Worm (Caenorhabditis elegans) whole organism, young adult: Measurements from ENCODE around the gene mob-3.

Experiments used
- C06A6.2 ChIP-seq: fragments of 200-800 bp; sonication (Bioruptor generic); conservative IDR thresholded peaks from 2 replicates; pipeline ENCODE4 v1.3.6; 2022; ENCODE audit warnings: missing genetic modification characterization, missing compliant biosample characterization
- F33H1.4 ChIP-seq: fragments of 200-800 bp; sonication (Bioruptor generic); IDR thresholded peaks from 2 replicates; pipeline ENCODE4 v1.3.6; 2022; ENCODE audit warnings: missing genetic modification reagents, missing genetic modification characterization, missing compliant biosample characterization
- F37B4.10 ChIP-seq: fragments of 200-800 bp; sonication (Bioruptor generic); IDR thresholded peaks from 2 replicates; pipeline ENCODE4 v1.3.6; 2022; ENCODE audit warnings: missing genetic modification characterization, missing compliant biosample characterization
- F57C9.4 ChIP-seq: sonication (generic microtip); optimal IDR thresholded peaks from 2 replicates; lab custom pipeline; 2017; ENCODE audit warnings: mild to moderate bottlenecking, missing genetic modification characterization, missing compliant biosample characterization
- K11D2.4 ChIP-seq: fragments of 200-800 bp; sonication (Bioruptor generic); IDR thresholded peaks from 2 replicates; pipeline ENCODE4 v1.3.6; 2022; ENCODE audit warnings: missing genetic modification reagents, missing genetic modification characterization, missing compliant biosample characterization
- K12H6.12 ChIP-seq: fragments of 200-800 bp; sonication (Bioruptor generic); optimal IDR thresholded peaks from 2 replicates; lab custom pipeline; 2018; ENCODE audit warnings: mild to moderate bottlenecking, missing genetic modification characterization, missing compliant biosample characterization
- Y95B8A.8 ChIP-seq: fragments of 200-800 bp; sonication (Bioruptor generic); IDR thresholded peaks from 2 replicates; pipeline ENCODE4 v1.3.6; 2022; ENCODE audit warnings: missing genetic modification reagents, missing genetic modification characterization, missing compliant biosample characterization
- aptf-3 ChIP-seq: fragments of 200-800 bp; sonication (Bioruptor generic); IDR thresholded peaks from 2 replicates; pipeline ENCODE4 v1.3.6; 2022; ENCODE audit warnings: missing genetic modification characterization, missing compliant biosample characterization
- atf-7 ChIP-seq: sonication (generic microtip); optimal IDR thresholded peaks from 2 replicates; lab custom pipeline; 2017; ENCODE audit warnings: mild to moderate bottlenecking, missing genetic modification characterization, missing compliant biosample characterization
- attf-5 ChIP-seq: fragments of 200-800 bp; sonication (Bioruptor generic); optimal IDR thresholded peaks from 2 replicates; lab custom pipeline; 2018; ENCODE audit warnings: mild to moderate bottlenecking, missing genetic modification characterization, missing compliant biosample characterization
- attf-6 ChIP-seq: fragments of 200-800 bp; sonication (Bioruptor generic); IDR thresholded peaks from 2 replicates; pipeline ENCODE4 v1.3.6; 2022; ENCODE audit warnings: missing genetic modification reagents, missing genetic modification characterization, missing compliant biosample characterization
- bed-2 ChIP-seq: fragments of 200-800 bp; sonication (Bioruptor generic); IDR thresholded peaks from 2 replicates; pipeline ENCODE4 v1.3.6; 2022; ENCODE audit warnings: missing genetic modification reagents, missing genetic modification characterization, missing compliant biosample characterization
- ccch-3 ChIP-seq: fragments of 200-800 bp; sonication (Bioruptor generic); optimal IDR thresholded peaks from 2 replicates; lab custom pipeline; 2018; ENCODE audit warnings: mild to moderate bottlenecking, missing genetic modification characterization, missing compliant biosample characterization
- cebp-2 ChIP-seq: fragments of 200-800 bp; sonication (Bioruptor generic); IDR thresholded peaks from 2 replicates; pipeline ENCODE4 v1.3.6; 2022; ENCODE audit warnings: missing genetic modification characterization, missing compliant biosample characterization
- ceh-27 ChIP-seq: fragments of 200-800 bp; sonication (Bioruptor generic); optimal IDR thresholded peaks from 2 replicates; lab custom pipeline; 2018; ENCODE audit warnings: mild to moderate bottlenecking, missing genetic modification characterization, moderate library complexity, missing compliant biosample characterization
- ceh-58 ChIP-seq: fragments of 200-800 bp; sonication (Bioruptor generic); IDR thresholded peaks from 2 replicates; pipeline ENCODE4 v1.3.6; 2022; ENCODE audit warnings: missing genetic modification characterization, missing compliant biosample characterization
- chd-7 ChIP-seq: sonication (generic microtip); optimal IDR thresholded peaks from 2 replicates; lab custom pipeline; 2016; ENCODE audit warnings: mild to moderate bottlenecking, missing genetic modification characterization, moderate library complexity, missing compliant biosample characterization
- dox-1 ChIP-seq: fragments of 200-800 bp; sonication (Bioruptor generic); IDR thresholded peaks from 2 replicates; pipeline ENCODE4 v1.3.6; 2022; ENCODE audit warnings: missing genetic modification reagents, missing genetic modification characterization, missing compliant biosample characterization
- dpff-1 ChIP-seq: sonication (generic microtip); optimal IDR thresholded peaks from 2 replicates; lab custom pipeline; 2017; ENCODE audit warnings: mild to moderate bottlenecking, missing genetic modification characterization, missing compliant biosample characterization
- efl-1 ChIP-seq: fragments of 150-350 bp; optimal IDR thresholded peaks from 2 replicates; lab custom pipeline; 2014; ENCODE audit warnings: missing biosample characterization, missing genetic modification reagents, missing genetic modification characterization
- egl-18 ChIP-seq: fragments of 200-800 bp; sonication (Bioruptor generic); IDR thresholded peaks from 2 replicates; pipeline ENCODE4 v1.3.6; 2022; ENCODE audit warnings: missing genetic modification reagents, missing genetic modification characterization, missing compliant biosample characterization
- egrh-3 ChIP-seq: fragments of 200-800 bp; sonication (Bioruptor generic); IDR thresholded peaks from 2 replicates; pipeline ENCODE4 v1.3.6; 2022; ENCODE audit warnings: missing genetic modification reagents, missing genetic modification characterization, missing compliant biosample characterization
- ekl-4 ChIP-seq: fragments of 200-800 bp; sonication (Bioruptor generic); IDR thresholded peaks from 2 replicates; pipeline ENCODE4 v1.3.6; 2022; ENCODE audit warnings: missing genetic modification reagents, missing genetic modification characterization, missing compliant biosample characterization
- fkh-3 ChIP-seq: sonication (generic microtip); optimal IDR thresholded peaks from 2 replicates; lab custom pipeline; 2016; ENCODE audit warnings: mild to moderate bottlenecking, missing genetic modification characterization, missing compliant biosample characterization
- hlh-12 ChIP-seq: sonication (generic microtip); optimal IDR thresholded peaks from 2 replicates; lab custom pipeline; 2016; ENCODE audit warnings: missing genetic modification characterization, missing compliant biosample characterization
- hlh-26 ChIP-seq: fragments of 200-800 bp; sonication (Bioruptor generic); conservative IDR thresholded peaks from 2 replicates; pipeline ENCODE4 v1.3.6; 2022; ENCODE audit warnings: missing genetic modification reagents, missing genetic modification characterization, missing compliant biosample characterization
- hmg-1.2 ChIP-seq: fragments of 200-800 bp; sonication (Bioruptor generic); IDR thresholded peaks from 2 replicates; pipeline ENCODE4 v1.3.6; 2022; ENCODE audit warnings: missing genetic modification reagents, missing genetic modification characterization, missing compliant biosample characterization
- hmg-20 ChIP-seq: fragments of 200-800 bp; sonication (Bioruptor generic); IDR thresholded peaks from 2 replicates; pipeline ENCODE4 v1.3.6; 2022; ENCODE audit warnings: missing genetic modification reagents, missing genetic modification characterization, missing compliant biosample characterization
- lin-35 ChIP-seq, 3 experiments: fragments of 150-350 bp in 2 of 3; sonication (generic microtip) in 1 of 3; optimal IDR thresholded peaks; 2 replicates each; lab custom pipeline; 2014 to 2018; ENCODE audit warnings: missing biosample characterization in 3 of 3, missing genetic modification characterization in 3 of 3, missing genetic modification reagents in 3 of 3
- lin-40 ChIP-seq: sonication (generic microtip); optimal IDR thresholded peaks from 2 replicates; lab custom pipeline; 2016; ENCODE audit warnings: missing genetic modification characterization, mild to moderate bottlenecking, missing compliant biosample characterization, missing genotype, missing genetic modification reagents
- lir-1 ChIP-seq: fragments of 200-800 bp; sonication (Bioruptor generic); conservative IDR thresholded peaks from 2 replicates; pipeline ENCODE4 v1.3.6; 2022; ENCODE audit warnings: missing genetic modification reagents, missing genetic modification characterization, missing compliant biosample characterization
- lsy-27 ChIP-seq: sonication (generic microtip); optimal IDR thresholded peaks from 2 replicates; lab custom pipeline; 2017; ENCODE audit warnings: missing genetic modification characterization, mild to moderate bottlenecking, missing compliant biosample characterization, antibody characterized with exemption, missing genotype, borderline replicate concordance; ENCODE audit not compliant: insufficient read depth
- madf-3 ChIP-seq: fragments of 200-800 bp; sonication (Bioruptor generic); IDR thresholded peaks from 2 replicates; pipeline ENCODE4 v1.3.6; 2022; ENCODE audit warnings: missing genetic modification reagents, missing genetic modification characterization, missing compliant biosample characterization
- madf-8 ChIP-seq: fragments of 200-800 bp; sonication (Bioruptor generic); conservative IDR thresholded peaks from 2 replicates; pipeline ENCODE4 v1.3.6; 2022; ENCODE audit warnings: missing genetic modification reagents, missing genetic modification characterization, missing compliant biosample characterization
- mcd-1 ChIP-seq: fragments of 200-800 bp; sonication (Bioruptor generic); IDR thresholded peaks from 2 replicates; pipeline ENCODE4 v1.3.6; 2022; ENCODE audit warnings: missing genetic modification reagents, missing genetic modification characterization, missing compliant biosample characterization
- mes-4 ChIP-seq: sonication (generic microtip); optimal IDR thresholded peaks from 2 replicates; lab custom pipeline; 2016; ENCODE audit warnings: missing genotype, missing genetic modification characterization, missing compliant biosample characterization
- pbrm-1 ChIP-seq: fragments of 200-800 bp; sonication (Bioruptor generic); IDR thresholded peaks from 2 replicates; pipeline ENCODE4 v1.3.6; 2022; ENCODE audit warnings: missing genetic modification reagents, missing genetic modification characterization, missing compliant biosample characterization
- pha-4 ChIP-seq: fragments of 150-350 bp; sonication (generic microtip); optimal IDR thresholded peaks from 2 replicates; lab custom pipeline; 2014; ENCODE audit warnings: missing biosample characterization, missing genetic modification reagents, missing genetic modification characterization
- repo-1 ChIP-seq: sonication (generic microtip); optimal IDR thresholded peaks from 2 replicates; lab custom pipeline; 2017; ENCODE audit warnings: mild to moderate bottlenecking, missing genetic modification characterization, missing compliant biosample characterization
- snpc-1.3 ChIP-seq: sonication (generic microtip); optimal IDR thresholded peaks from 2 replicates; lab custom pipeline; 2017; ENCODE audit warnings: missing genetic modification characterization, mild to moderate bottlenecking, missing compliant biosample characterization, antibody characterized with exemption, moderate library complexity, missing genotype, missing genetic modification reagents; ENCODE audit not compliant: insufficient read depth
- somi-1 ChIP-seq: fragments of 200-800 bp; sonication (Bioruptor generic); optimal IDR thresholded peaks from 2 replicates; lab custom pipeline; 2018; ENCODE audit warnings: mild to moderate bottlenecking, missing genetic modification characterization, missing compliant biosample characterization
- tbp1 ChIP-seq: fragments of 200-800 bp; sonication (Bioruptor generic); optimal IDR thresholded peaks from 2 replicates; lab custom pipeline; 2018; ENCODE audit warnings: mild to moderate bottlenecking, missing genetic modification characterization, missing compliant biosample characterization
- unc-130 ChIP-seq: sonication (generic microtip); optimal IDR thresholded peaks from 2 replicates; lab custom pipeline; 2016; ENCODE audit warnings: missing genetic modification reagents, missing genetic modification characterization, missing compliant biosample characterization
- zfh-2 ChIP-seq: fragments of 200-800 bp; sonication (Bioruptor generic); conservative IDR thresholded peaks from 2 replicates; pipeline ENCODE4 v1.3.6; 2022; ENCODE audit warnings: missing genetic modification reagents, missing genetic modification characterization, missing compliant biosample characterization
- zim-3 ChIP-seq: sonication (generic microtip); optimal IDR thresholded peaks from 2 replicates; lab custom pipeline; 2017; ENCODE audit warnings: mild to moderate bottlenecking, missing genetic modification characterization, moderate library complexity, missing compliant biosample characterization

The mob-3 gene

DNA sequence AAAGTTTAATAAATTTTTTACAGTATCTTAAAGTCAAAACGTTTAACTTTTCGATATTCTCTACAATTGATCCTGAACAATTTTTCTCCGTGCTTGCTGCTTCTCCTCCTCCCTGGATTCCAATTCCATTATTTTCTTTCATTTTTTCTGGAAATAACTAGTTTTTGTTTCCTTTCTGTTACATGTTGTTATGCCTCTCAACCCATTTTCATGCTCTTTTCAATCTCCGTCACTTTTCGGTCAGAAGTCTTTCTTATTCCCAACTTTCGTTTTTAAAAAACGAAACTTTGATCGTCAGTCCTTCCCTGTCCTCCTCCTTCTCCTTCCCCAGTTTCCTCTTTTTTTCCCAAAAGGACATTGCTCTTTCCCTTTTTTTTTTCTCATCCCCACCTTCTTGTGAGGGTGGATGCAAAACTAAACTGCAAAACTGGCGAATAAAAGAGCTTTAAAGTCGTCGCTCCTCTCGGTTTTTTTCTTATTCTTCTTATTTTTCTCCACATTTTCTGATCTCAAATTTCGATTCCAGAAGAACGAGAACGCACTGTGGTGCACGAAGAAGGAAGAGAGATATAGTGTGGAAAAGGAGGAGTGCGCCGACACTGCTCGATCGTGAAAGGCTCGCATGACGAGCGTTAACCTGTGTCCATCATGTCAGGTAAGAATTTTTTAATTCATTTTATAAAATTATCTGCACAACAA lies 16.3 kb upstream of the mob-3 start, which contains the start of the genes C48A7.16 and egl-19:
Gene C48A7.16 (plus strand): TSS at position 544 of the 699 bp plus-strand sequence.
Gene egl-19 (plus strand): TSS at position 649 of the 699 bp plus-strand sequence.
- TF ChIP-seq attf-6 (GFP tag; lab: Robert Waterston, UW) (no peak), hlh-26 (GFP tag; lab: Robert Waterston, UW) (no peak), ceh-58 (no peak), bed-2 (no peak), madf-8 (no peak), F37B4.10 (GFP tag; lab: Robert Waterston, UW) (no peak), snpc-1.3 (tag; lab: Kevin White, UChicago) (no peak), chd-7 (no peak), dox-1 (no peak), zfh-2 (no peak), C06A6.2 (GFP tag; lab: Robert Waterston, UW) (no peak), tbp1 (no peak), hmg-20 (GFP tag; lab: Robert Waterston, UW) (no peak), mes-4 (tag; lab: Kevin White, UChicago) (no peak), lsy-27 (no peak), lin-40 (tag; lab: Kevin White, UChicago) (no peak), ccch-3 (no peak), cebp-2 (GFP tag; lab: Robert Waterston, UW) (no peak), K11D2.4 (GFP tag; lab: Robert Waterston, UW) (no peak), pha-4 (tag; lab: Kevin White, UChicago) (no peak)

DNA sequence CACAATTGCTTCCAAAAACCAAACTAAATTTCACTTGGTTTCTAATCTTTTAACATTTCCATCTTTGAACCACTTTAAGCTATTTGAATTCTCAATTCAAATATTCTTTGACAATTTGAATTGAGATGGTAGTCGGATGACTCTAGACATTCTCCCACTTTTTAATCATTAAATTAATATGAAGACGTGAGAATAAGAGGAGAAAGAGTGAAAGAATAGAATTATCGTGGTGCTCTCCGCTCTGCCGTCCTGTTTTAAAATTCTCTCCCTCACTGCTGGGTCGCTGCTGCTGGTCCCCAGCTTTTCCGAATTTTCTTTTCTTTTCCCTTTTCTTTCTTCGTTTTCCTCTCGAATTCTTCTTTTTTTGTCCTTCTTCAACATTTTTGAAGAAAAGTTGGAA lies 14.7 kb upstream of the mob-3 start:
- no peak for TF ChIP-seq dpff-1 (tag; lab: Kevin White, UChicago)
- TF ChIP-seq Y95B8A.8 (GFP tag; lab: Robert Waterston, UW), result no peak
- TF ChIP-seq lin-40 (tag; lab: Kevin White, UChicago), result no peak
- no peak for TF ChIP-seq pbrm-1 (GFP tag; lab: Robert Waterston, UW)
- no peak for TF ChIP-seq unc-130 (GFP tag; lab: Kevin White, UChicago)
- TF ChIP-seq somi-1 (GFP tag; lab: Kevin White, UChicago), result no peak

DNA sequence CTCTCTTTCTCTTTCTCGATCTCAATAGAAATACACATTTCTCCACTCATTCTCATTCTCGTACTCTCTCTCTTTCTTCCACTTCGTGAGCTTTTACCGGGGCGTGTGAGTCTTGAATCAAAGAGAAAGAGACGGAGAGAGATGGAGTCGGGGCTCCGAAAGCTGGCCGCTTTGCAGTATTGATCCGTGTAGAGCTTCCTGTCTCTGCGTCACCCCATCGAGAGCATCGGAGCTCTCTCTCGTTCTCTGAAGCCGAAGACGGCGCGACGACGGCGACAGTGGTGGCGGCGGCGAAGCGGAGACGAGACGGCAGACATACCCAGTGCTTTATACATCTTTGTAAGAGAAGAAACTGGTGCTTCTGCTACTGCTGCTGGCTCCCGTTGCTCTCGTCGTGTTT lies 13.3 kb upstream of the mob-3 start:
- no peak for TF ChIP-seq madf-3
- TF ChIP-seq F33H1.4, result 0 out of 2 replicates have a peak, but pooled peaks have one; percentile 20
- TF ChIP-seq lir-1 (GFP tag; lab: Robert Waterston, UW), result no peak
- TF ChIP-seq aptf-3, result no peak
- peak; percentile 48 for TF ChIP-seq attf-5 (GFP tag; lab: Kevin White, UChicago)
- TF ChIP-seq zfh-2, result peak; percentile 98
- TF ChIP-seq K12H6.12, result peak; percentile 89
- TF ChIP-seq lin-35 (GFP tag; optimal IDR thresholded peaks at IDR 0.05; lab: Kevin White, UChicago), result peak in 1 of 3 experiments; percentile 45
- TF ChIP-seq atf-7 (tag; lab: Kevin White, UChicago), result peak; percentile 16
- peak; percentile 75 for TF ChIP-seq lin-40 (tag; lab: Kevin White, UChicago)
- no peak for TF ChIP-seq egl-18 (GFP tag; lab: Robert Waterston, UW)
- TF ChIP-seq hlh-12 (tag; lab: Kevin White, UChicago), result no peak
- TF ChIP-seq Y95B8A.8 (GFP tag; lab: Robert Waterston, UW), result no peak
- TF ChIP-seq ekl-4 (GFP tag; lab: Robert Waterston, UW), result no peak
- no peak for TF ChIP-seq repo-1 (tag; lab: Kevin White, UChicago)
- TF ChIP-seq egrh-3 (GFP tag; lab: Robert Waterston, UW), result peak; percentile 80
- TF ChIP-seq zim-3, result no peak
- no peak for TF ChIP-seq fkh-3 (tag; lab: Kevin White, UChicago)
- no peak for TF ChIP-seq tbp1
- peak; percentile 58 for TF ChIP-seq ceh-27 (GFP tag; lab: Kevin White, UChicago)
- no peak for TF ChIP-seq attf-6 (GFP tag; lab: Robert Waterston, UW)
- TF ChIP-seq mcd-1 (GFP tag; lab: Robert Waterston, UW), result peak; percentile 56; the same call in 1 of the 2 replicates
- no peak for TF ChIP-seq efl-1
- TF ChIP-seq hmg-1.2 (GFP tag; lab: Robert Waterston, UW), result peak; percentile 51; the same call in 1 of the 2 replicates
- no peak for TF ChIP-seq F57C9.4 (tag; lab: Kevin White, UChicago)
